Worm (Caenorhabditis elegans) whole organism, L4 larva: ENCODE data around the gene F26F2.5.

Experiments used
- Y48G9A.11 ChIP-seq: fragments of 200-800 bp; sonication (Bioruptor generic); IDR thresholded peaks from 2 replicates; pipeline ENCODE4 v1.3.6; 2022; ENCODE audit warnings: missing genetic modification reagents, missing genetic modification characterization, missing compliant biosample characterization
- ZK337.2 ChIP-seq: fragments of 200-800 bp; sonication (Bioruptor generic); IDR thresholded peaks from 2 replicates; pipeline ENCODE4 v1.3.6; 2022; ENCODE audit warnings: missing genetic modification reagents, missing genetic modification characterization, missing compliant biosample characterization
- aha-1 ChIP-seq: fragments of 150-350 bp; peaks from one replicate; lab custom pipeline; 2014; ENCODE audit warnings: missing biosample characterization, missing genetic modification characterization
- gei-8 ChIP-seq: fragments of 200-800 bp; sonication (Bioruptor generic); optimal IDR thresholded peaks from 2 replicates; lab custom pipeline; 2018; ENCODE audit warnings: mild to moderate bottlenecking, missing genetic modification characterization, missing compliant biosample characterization
- lin-29 ChIP-seq: fragments of 200-800 bp; sonication (Bioruptor generic); IDR thresholded peaks from 2 replicates; pipeline ENCODE4 v1.3.6; 2022; ENCODE audit warnings: missing genetic modification reagents, missing genetic modification characterization, missing compliant biosample characterization
- madf-5 ChIP-seq, 2 experiments: fragments of 200-800 bp; sonication (Bioruptor generic); IDR thresholded peaks; 2 replicates each; pipeline ENCODE4 v1.3.6; 2022; ENCODE audit warnings: missing compliant biosample characterization in 2 of 2, missing genetic modification characterization in 2 of 2
- nhr-10 ChIP-seq: fragments of 150-350 bp; optimal IDR thresholded peaks from 2 replicates; lab custom pipeline; 2014; ENCODE audit warnings: missing biosample characterization, missing genetic modification characterization
- nhr-237 ChIP-seq: sonication (generic microtip); optimal IDR thresholded peaks from 2 replicates; lab custom pipeline; 2017; ENCODE audit warnings: missing biosample characterization, missing genetic modification characterization

DNA sequence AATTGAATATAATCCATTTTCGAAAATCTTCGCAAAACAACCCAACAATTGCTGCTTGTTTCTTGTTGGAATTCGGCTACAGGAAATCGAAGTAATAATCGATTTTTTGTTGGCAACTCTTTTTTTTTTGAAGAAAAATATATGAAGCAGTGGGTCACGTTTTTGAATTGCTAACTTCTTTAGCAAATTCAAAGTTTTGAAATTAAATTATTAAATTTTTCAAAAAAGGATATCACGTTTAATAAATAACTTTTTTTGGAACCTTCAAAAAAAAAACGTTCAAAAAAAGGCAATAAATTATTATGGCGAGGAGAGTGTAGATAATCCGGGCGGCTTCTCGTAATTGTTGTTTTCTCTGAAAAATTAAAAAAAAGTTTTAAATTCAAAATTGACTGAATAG, 37.3 kb upstream of the F26F2.5 start, which contains the start of gene Y38H6C.15:
- no peak for TF ChIP-seq lin-29 (GFP tag; lab: Robert Waterston, UW)
- no peak for TF ChIP-seq Y48G9A.11 (GFP tag; lab: Robert Waterston, UW)
- TF ChIP-seq madf-5 (GFP tag; IDR thresholded peaks at IDR 0.05; lab: Robert Waterston, UW), result no peak
- no peak for TF ChIP-seq nhr-237 (tag; lab: Kevin White, UChicago)
- TF ChIP-seq aha-1 (tag; lab: Kevin White, UChicago), result no peak
- no peak for TF ChIP-seq nhr-10 (tag; lab: Kevin White, UChicago)
- no peak for TF ChIP-seq gei-8 (GFP tag; lab: Kevin White, UChicago)
- TF ChIP-seq ZK337.2, result no peak
